Fruit fly (Drosophila melanogaster) whole organism: Measurements from ENCODE around the gene B52.

Source experiments
- CG8478 ChIP-seq: fragments of >200 bp; optimal IDR thresholded peaks from 2 replicates; lab custom pipeline; 2018; ENCODE audit warnings: inconsistent platforms
- Dll ChIP-seq: fragments of >200 bp; optimal IDR thresholded peaks from 2 replicates; lab custom pipeline; 2017
- EcR ChIP-seq, 2 experiments: fragments of >200 bp; optimal IDR thresholded peaks; 2 replicates each; lab custom pipeline; 2017; ENCODE audit warnings: missing biosample characterization in 2 of 2, missing genetic modification characterization in 2 of 2, missing genetic modification reagents in 2 of 2
- pan ChIP-seq: fragments of >200 bp; optimal IDR thresholded peaks from 2 replicates; lab custom pipeline; 2017
- psq ChIP-seq: fragments of >200 bp; optimal IDR thresholded peaks from 2 replicates; lab custom pipeline; 2017
- usp ChIP-seq: fragments of >200 bp; optimal IDR thresholded peaks from 2 replicates; lab custom pipeline; 2017; ENCODE audit warnings: missing biosample characterization, missing genetic modification characterization, mixed read lengths

DNA sequence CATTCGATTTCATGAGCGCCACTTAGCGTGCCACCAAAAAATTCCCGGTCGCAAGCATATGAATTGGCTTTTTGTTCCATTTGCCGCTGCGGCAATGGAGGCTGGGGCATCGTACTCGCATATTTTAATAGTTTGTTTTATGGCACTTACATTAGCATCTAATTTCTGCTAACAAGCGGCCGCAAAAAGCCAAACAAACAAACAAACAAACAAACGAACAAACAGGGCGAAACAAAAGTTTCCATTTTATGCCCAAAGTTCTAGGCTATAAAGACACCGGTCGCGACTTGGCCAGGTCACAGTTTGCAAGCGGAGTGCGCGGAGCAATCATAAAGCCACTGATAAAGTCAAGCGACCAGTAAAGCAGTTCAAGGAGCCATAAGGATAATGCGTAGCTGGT, 45.5 kb upstream of the B52 start, which contains the start of gene CG9269:
- TF ChIP-seq psq (lab: Kevin White, UChicago) (no peak), usp (GFP tag; lab: Kevin White, UChicago) (no peak), CG8478 (lab: Kevin White, UChicago) (no peak), pan (no peak), EcR (GFP tag; optimal IDR thresholded peaks at IDR 0.05; lab: Kevin White, UChicago) (no peak), Dll (lab: Kevin White, UChicago) (no peak)
